Worm (Caenorhabditis elegans) whole organism, mixed stage, embryonic: ENCODE data around the gene acsd-1.
A peak's percentile ranks its signal among the peaks of the same experiment; 100 is the strongest.
"Not testable (repeated sequence)": the region's sequence is repeated elsewhere in the genome, so short reads cannot be mapped to it uniquely, and the experiment has no call there.

ENCODE experiments used
- M03D4.4 ChIP-seq: sonication (generic microtip); optimal IDR thresholded peaks from 2 replicates; lab custom pipeline; 2017; ENCODE audit warnings: mild to moderate bottlenecking, missing genetic modification characterization, missing compliant biosample characterization
- bed-3 ChIP-seq: fragments of 200-800 bp; sonication (Bioruptor generic); optimal IDR thresholded peaks from 3 replicates; lab custom pipeline; 2018; ENCODE audit warnings: mild to moderate bottlenecking, missing genetic modification characterization, moderate library complexity, missing compliant biosample characterization
- blmp-1 ChIP-seq: fragments of 150-350 bp; optimal IDR thresholded peaks from 2 replicates; lab custom pipeline; 2014; ENCODE audit warnings: missing biosample characterization, missing genetic modification characterization
- ceh-39 ChIP-seq: fragments of 150-350 bp; optimal IDR thresholded peaks from 2 replicates; lab custom pipeline; 2014; ENCODE audit warnings: missing biosample characterization, missing genetic modification characterization
- ceh-43 ChIP-seq: fragments of 200-800 bp; sonication (Bioruptor generic); optimal IDR thresholded peaks from 2 replicates; lab custom pipeline; 2018; ENCODE audit warnings: mild to moderate bottlenecking, missing genetic modification characterization, moderate library complexity, missing compliant biosample characterization
- ceh-83 ChIP-seq: fragments of 200-800 bp; sonication (Bioruptor generic); optimal IDR thresholded peaks from 2 replicates; lab custom pipeline; 2018; ENCODE audit warnings: mild to moderate bottlenecking, missing genetic modification characterization, missing compliant biosample characterization
- ces-1 ChIP-seq: fragments of 150-350 bp; optimal IDR thresholded peaks from 2 replicates; lab custom pipeline; 2014; ENCODE audit warnings: missing biosample characterization, missing genetic modification reagents, missing genetic modification characterization
- cnd-1 ChIP-seq: fragments of 200-800 bp; sonication (Bioruptor generic); optimal IDR thresholded peaks from 2 replicates; lab custom pipeline; 2018; ENCODE audit warnings: mild to moderate bottlenecking, missing genetic modification characterization, missing compliant biosample characterization
- drap-1 ChIP-seq: fragments of 200-800 bp; sonication (Bioruptor generic); optimal IDR thresholded peaks from 3 replicates; lab custom pipeline; 2018; ENCODE audit warnings: mild to moderate bottlenecking, missing genetic modification characterization, missing compliant biosample characterization
- elt-1 ChIP-seq: sonication (generic microtip); optimal IDR thresholded peaks from 2 replicates; lab custom pipeline; 2017; ENCODE audit warnings: missing genetic modification characterization, mild to moderate bottlenecking, missing compliant biosample characterization, antibody characterized with exemption, moderate library complexity, borderline replicate concordance; ENCODE audit not compliant: insufficient read depth
- elt-3 ChIP-seq: fragments of 150-350 bp; optimal IDR thresholded peaks from 2 replicates; lab custom pipeline; 2014; ENCODE audit warnings: missing biosample characterization, missing genetic modification characterization
- flh-1 ChIP-seq: fragments of 200-800 bp; sonication (Bioruptor generic); optimal IDR thresholded peaks from 2 replicates; lab custom pipeline; 2018; ENCODE audit warnings: mild to moderate bottlenecking, missing genetic modification characterization, moderate library complexity, missing compliant biosample characterization
- ham-2 ChIP-seq: fragments of 200-800 bp; sonication (Bioruptor generic); optimal IDR thresholded peaks from 2 replicates; lab custom pipeline; 2018; ENCODE audit warnings: mild to moderate bottlenecking, missing genetic modification characterization, missing compliant biosample characterization
- hlh-1 ChIP-seq: fragments of 150-350 bp; optimal IDR thresholded peaks from 2 replicates; lab custom pipeline; 2014; ENCODE audit warnings: missing biosample characterization, missing genetic modification reagents, missing genetic modification characterization
- lin-13 ChIP-seq: fragments of 150-350 bp; optimal IDR thresholded peaks from 2 replicates; lab custom pipeline; 2014; ENCODE audit warnings: missing biosample characterization, missing genetic modification characterization
- lin-32 ChIP-seq: fragments of 200-800 bp; sonication (Bioruptor generic); optimal IDR thresholded peaks from 2 replicates; lab custom pipeline; 2018; ENCODE audit warnings: mild to moderate bottlenecking, missing genetic modification characterization, missing compliant biosample characterization
- lsy-2 ChIP-seq: fragments of 150-350 bp; optimal IDR thresholded peaks from 2 replicates; lab custom pipeline; 2014; ENCODE audit warnings: missing biosample characterization, missing genetic modification characterization
- mab-5 ChIP-seq: fragments of 150-350 bp; optimal IDR thresholded peaks from 2 replicates; lab custom pipeline; 2014; ENCODE audit warnings: missing biosample characterization, missing genetic modification characterization
- mep-1 ChIP-seq: fragments of 150-350 bp; optimal IDR thresholded peaks from 2 replicates; lab custom pipeline; 2017; ENCODE audit warnings: missing biosample characterization, missing genetic modification reagents, missing genetic modification characterization, inconsistent platforms
- mls-2 ChIP-seq: sonication (generic microtip); optimal IDR thresholded peaks from 2 replicates; lab custom pipeline; 2016; ENCODE audit warnings: mild to moderate bottlenecking, missing genetic modification characterization, moderate library complexity, missing compliant biosample characterization
- nhr-12 ChIP-seq: fragments of 150-350 bp; optimal IDR thresholded peaks from 2 replicates; lab custom pipeline; 2014; ENCODE audit warnings: missing biosample characterization, missing genetic modification characterization
- nhr-2 ChIP-seq: fragments of 150-350 bp; optimal IDR thresholded peaks from 2 replicates; lab custom pipeline; 2014; ENCODE audit warnings: missing biosample characterization, missing genetic modification characterization
- nhr-237 ChIP-seq: fragments of 150-350 bp; optimal IDR thresholded peaks from 2 replicates; lab custom pipeline; 2014; ENCODE audit warnings: missing biosample characterization, missing genetic modification characterization
- nhr-28 ChIP-seq: fragments of 150-350 bp; optimal IDR thresholded peaks from 2 replicates; lab custom pipeline; 2014; ENCODE audit warnings: missing biosample characterization, missing genetic modification characterization
- nhr-76 ChIP-seq: sonication (generic microtip); optimal IDR thresholded peaks from 2 replicates; lab custom pipeline; 2017; ENCODE audit warnings: missing biosample characterization, missing genetic modification characterization
- pha-4 ChIP-seq: fragments of 150-350 bp; optimal IDR thresholded peaks from 2 replicates; lab custom pipeline; 2018; ENCODE audit warnings: missing biosample characterization, missing genetic modification reagents, missing genetic modification characterization
- sem-2 ChIP-seq: fragments of 200-800 bp; sonication (Bioruptor generic); optimal IDR thresholded peaks from 2 replicates; lab custom pipeline; 2018; ENCODE audit warnings: mild to moderate bottlenecking, missing genetic modification characterization, missing compliant biosample characterization
- snpc-4 ChIP-seq: fragments of 150-350 bp; optimal IDR thresholded peaks from 2 replicates; lab custom pipeline; 2014; ENCODE audit warnings: missing biosample characterization, missing genetic modification characterization
- sptf-1 ChIP-seq: sonication (generic microtip); optimal IDR thresholded peaks from 2 replicates; lab custom pipeline; 2017; ENCODE audit warnings: mild to moderate bottlenecking, missing genetic modification characterization, moderate library complexity, missing compliant biosample characterization
- tbx-8 ChIP-seq: fragments of 200-800 bp; sonication (Bioruptor generic); optimal IDR thresholded peaks from 2 replicates; lab custom pipeline; 2018; ENCODE audit warnings: mild to moderate bottlenecking, missing genetic modification characterization, moderate library complexity, missing compliant biosample characterization
- unc-120 ChIP-seq: sonication (generic microtip); optimal IDR thresholded peaks from 2 replicates; lab custom pipeline; 2017; ENCODE audit warnings: missing genetic modification characterization, missing compliant biosample characterization; ENCODE audit not compliant: poor library complexity, severe bottlenecking
- unc-39 ChIP-seq: fragments of 150-350 bp; optimal IDR thresholded peaks from 2 replicates; lab custom pipeline; 2014; ENCODE audit warnings: missing biosample characterization, missing genetic modification characterization
- unc-62 ChIP-seq: fragments of 150-350 bp; optimal IDR thresholded peaks from 2 replicates; lab custom pipeline; 2014; ENCODE audit warnings: missing biosample characterization, missing genetic modification reagents, missing genetic modification characterization
- zip-8 ChIP-seq: fragments of 150-350 bp; optimal IDR thresholded peaks from 2 replicates; lab custom pipeline; 2014; ENCODE audit warnings: missing biosample characterization, missing genetic modification characterization
- ztf-11 ChIP-seq: fragments of 150-350 bp; optimal IDR thresholded peaks from 2 replicates; lab custom pipeline; 2014; ENCODE audit warnings: missing biosample characterization, missing genetic modification characterization

Gene acsd-1

ce11 chrIII:1115793-1116516 is at the start of gene acsd-1, which contains the start of gene F58B6.1:
acsd-1 (plus strand) TSS chrIII:1116466.
F58B6.1 (minus strand) TSS chrIII:1115925.
- TF ChIP-seq mab-5 (tag; lab: Kevin White, UChicago) = no peak

ce11 chrIII:1074152-1074551 is 42.1 kb upstream of the acsd-1 start:
- TF ChIP-seq ces-1 (GFP tag; lab: Kevin White, UChicago) (no peak), pha-4 (no peak), lin-32 (GFP tag; lab: Kevin White, UChicago) (no peak), ham-2 (GFP tag; lab: Kevin White, UChicago) (no peak), sem-2 (GFP tag; lab: Kevin White, UChicago) (no peak), elt-3 (tag; lab: Kevin White, UChicago) (no peak), nhr-12 (no peak), ceh-83 (no peak), elt-1 (no peak), drap-1 (GFP tag; lab: Kevin White, UChicago) (no peak)

- not testable (repeated sequence) for TF ChIP-seq nhr-28 (tag; lab: Kevin White, UChicago); ham-2 (GFP tag; lab: Kevin White, UChicago); mep-1 (tag; lab: Kevin White, UChicago)
Observed at ce11 chrIII:1076383-1076782, 39.9 kb upstream of the acsd-1 start, which contains the start of gene uaf-1. uaf-1 (minus strand) TSS chrIII:1076555.

- TF ChIP-seq drap-1 (GFP tag; lab: Kevin White, UChicago) (peak; percentile 52), elt-1 (peak; percentile 5), cnd-1 (peak; percentile 33), nhr-12 (no peak), flh-1 (GFP tag; lab: Kevin White, UChicago) (no peak), ham-2 (GFP tag; lab: Kevin White, UChicago) (no peak), blmp-1 (tag; lab: Kevin White, UChicago) (peak; percentile 14), zip-8 (tag; lab: Kevin White, UChicago) (no peak), mab-5 (tag; lab: Kevin White, UChicago) (no peak), M03D4.4 (tag; lab: Kevin White, UChicago) (peak; percentile 1), tbx-8 (GFP tag; lab: Kevin White, UChicago) (no peak), nhr-76 (no peak), mls-2 (tag; lab: Kevin White, UChicago) (no peak), bed-3 (GFP tag; lab: Kevin White, UChicago) (no peak), ces-1 (GFP tag; lab: Kevin White, UChicago) (peak; percentile 73), ceh-39 (tag; lab: Kevin White, UChicago) (peak; percentile 92), sem-2 (GFP tag; lab: Kevin White, UChicago) (no peak), nhr-237 (peak; percentile 94), elt-3 (tag; lab: Kevin White, UChicago) (no peak), lsy-2 (tag; lab: Kevin White, UChicago) (peak; percentile 85), pha-4 (peak; percentile 90), unc-62 (peak; percentile 15), hlh-1 (tag; lab: Kevin White, UChicago) (peak; percentile 87), snpc-4 (tag; lab: Kevin White, UChicago) (no peak), ceh-83 (no peak), lin-13 (tag; lab: Kevin White, UChicago) (peak; percentile 94), sptf-1 (peak; percentile 50), nhr-2 (tag; lab: Kevin White, UChicago) (no peak), nhr-28 (tag; lab: Kevin White, UChicago) (no peak), ceh-43 (no peak), unc-39 (tag; lab: Kevin White, UChicago) (no peak), lin-32 (GFP tag; lab: Kevin White, UChicago) (no peak), unc-120 (tag; lab: Kevin White, UChicago) (peak; percentile 58), ztf-11 (tag; lab: Kevin White, UChicago) (no peak), mep-1 (tag; lab: Kevin White, UChicago) (peak; percentile 99)
- TF ChIP-seq, all 35 proteins: peak for 16
Observed at ce11 chrIII:1080536-1080935, 35.7 kb upstream of the acsd-1 start, which contains the start of the genes rab-18 and kbp-4. rab-18 (minus strand) TSS chrIII:1080775. kbp-4 (plus strand) TSS chrIII:1080901.
